Worm (Caenorhabditis elegans) whole organism, L3 larva: ENCODE data around the gene ribo-1.

Source experiments
- R02D3.7 ChIP-seq: fragments of 150-350 bp; optimal IDR thresholded peaks from 2 replicates; lab custom pipeline; 2014; ENCODE audit warnings: missing biosample characterization, missing genetic modification characterization
- aly-2 ChIP-seq: fragments of 150-350 bp; optimal IDR thresholded peaks from 2 replicates; lab custom pipeline; 2014; ENCODE audit warnings: missing biosample characterization, missing genetic modification characterization
- ama-1 ChIP-seq: fragments of 150-350 bp; optimal IDR thresholded peaks from 2 replicates; lab custom pipeline; 2018
- ceh-16 ChIP-seq: sonication (generic microtip); optimal IDR thresholded peaks from 2 replicates; lab custom pipeline; 2017; ENCODE audit warnings: missing biosample characterization, missing genetic modification characterization
- ceh-28 ChIP-seq: fragments of 150-350 bp; optimal IDR thresholded peaks from 2 replicates; lab custom pipeline; 2014; ENCODE audit warnings: missing biosample characterization, missing genetic modification reagents, missing genetic modification characterization
- ceh-82 ChIP-seq: fragments of 150-350 bp; optimal IDR thresholded peaks from 2 replicates; lab custom pipeline; 2014; ENCODE audit warnings: missing biosample characterization, missing genetic modification characterization
- daf-12 ChIP-seq: fragments of 150-350 bp; optimal IDR thresholded peaks from 2 replicates; lab custom pipeline; 2014; ENCODE audit warnings: missing biosample characterization, missing genetic modification reagents, missing genetic modification characterization
- egl-27 ChIP-seq: sonication (generic microtip); optimal IDR thresholded peaks from 4 replicates; lab custom pipeline; 2017; ENCODE audit warnings: missing biosample characterization, missing genetic modification reagents, missing genetic modification characterization
- egl-5 ChIP-seq: fragments of 150-350 bp; optimal IDR thresholded peaks from 2 replicates; lab custom pipeline; 2017; ENCODE audit warnings: missing biosample characterization, missing genetic modification reagents, missing genetic modification characterization, inconsistent platforms
- elt-1 ChIP-seq: fragments of 150-350 bp; optimal IDR thresholded peaks from 2 replicates; lab custom pipeline; 2014; ENCODE audit warnings: missing biosample characterization, missing genetic modification characterization
- elt-2 ChIP-seq: sonication (generic microtip); optimal IDR thresholded peaks from 2 replicates; lab custom pipeline; 2016; ENCODE audit warnings: missing genetic modification reagents, mild to moderate bottlenecking, missing genetic modification characterization, missing compliant biosample characterization
- eor-1 ChIP-seq, 2 experiments: fragments of 150-350 bp; optimal IDR thresholded peaks; 2 replicates each; lab custom pipeline; 2014 to 2018; ENCODE audit warnings: missing biosample characterization in 2 of 2, missing genetic modification characterization in 2 of 2
- fkh-10 ChIP-seq: sonication (generic microtip); optimal IDR thresholded peaks from 2 replicates; lab custom pipeline; 2017; ENCODE audit warnings: missing biosample characterization, missing genetic modification reagents, missing genetic modification characterization
- fkh-2 ChIP-seq: fragments of 150-350 bp; optimal IDR thresholded peaks from 2 replicates; lab custom pipeline; 2014; ENCODE audit warnings: missing biosample characterization, missing genetic modification reagents, missing genetic modification characterization
- fos-1 ChIP-seq: fragments of 150-350 bp; optimal IDR thresholded peaks from 2 replicates; lab custom pipeline; 2014; ENCODE audit warnings: missing biosample characterization, missing genetic modification characterization
- hmg-11 ChIP-seq: sonication (generic microtip); optimal IDR thresholded peaks from 2 replicates; lab custom pipeline; 2016; ENCODE audit warnings: missing genetic modification characterization, missing compliant biosample characterization
- jun-1 ChIP-seq: fragments of 150-350 bp; optimal IDR thresholded peaks from 2 replicates; lab custom pipeline; 2014; ENCODE audit warnings: missing biosample characterization, missing genetic modification reagents, missing genetic modification characterization
- lin-39 ChIP-seq: fragments of 150-350 bp; optimal IDR thresholded peaks from 2 replicates; lab custom pipeline; 2018; ENCODE audit warnings: missing biosample characterization, missing genetic modification reagents, missing genetic modification characterization
- lsy-12 ChIP-seq: sonication (generic microtip); optimal IDR thresholded peaks from 2 replicates; lab custom pipeline; 2016; ENCODE audit warnings: mild to moderate bottlenecking, missing genetic modification characterization, missing compliant biosample characterization
- mdl-1 ChIP-seq: fragments of 150-350 bp; optimal IDR thresholded peaks from 2 replicates; lab custom pipeline; 2014; ENCODE audit warnings: missing biosample characterization, missing genetic modification characterization
- nhr-11 ChIP-seq: fragments of 150-350 bp; optimal IDR thresholded peaks from 2 replicates; lab custom pipeline; 2014; ENCODE audit warnings: missing biosample characterization, missing genetic modification characterization
- nhr-23 ChIP-seq: fragments of 150-350 bp; optimal IDR thresholded peaks from 2 replicates; lab custom pipeline; 2014; ENCODE audit warnings: missing biosample characterization, missing genetic modification reagents, missing genetic modification characterization
- nhr-237 ChIP-seq: fragments of 150-350 bp; optimal IDR thresholded peaks from 2 replicates; lab custom pipeline; 2014; ENCODE audit warnings: missing biosample characterization, missing genetic modification characterization
- nhr-25 ChIP-seq: sonication (generic microtip); optimal IDR thresholded peaks from 2 replicates; lab custom pipeline; 2017; ENCODE audit warnings: missing biosample characterization, missing genetic modification characterization
- nhr-28 ChIP-seq: fragments of 150-350 bp; optimal IDR thresholded peaks from 2 replicates; lab custom pipeline; 2014; ENCODE audit warnings: missing biosample characterization, missing genetic modification characterization
- nhr-43 ChIP-seq: sonication (generic microtip); optimal IDR thresholded peaks from 2 replicates; lab custom pipeline; 2016; ENCODE audit warnings: mild to moderate bottlenecking, missing genetic modification characterization, missing compliant biosample characterization; ENCODE audit not compliant: poor library complexity, severe bottlenecking
- nhr-76 ChIP-seq: fragments of 150-350 bp; sonication (generic microtip); optimal IDR thresholded peaks from 5 replicates; lab custom pipeline; 2014; ENCODE audit warnings: missing biosample characterization, missing genetic modification characterization
- nhr-77 ChIP-seq: fragments of 150-350 bp; optimal IDR thresholded peaks from 2 replicates; lab custom pipeline; 2014; ENCODE audit warnings: missing biosample characterization, missing genetic modification characterization
- pha-4 ChIP-seq: fragments of 150-350 bp; optimal IDR thresholded peaks from 2 replicates; lab custom pipeline; 2014; ENCODE audit warnings: missing biosample characterization, missing genetic modification reagents, missing genetic modification characterization
- pqm-1 ChIP-seq: fragments of 150-350 bp; optimal IDR thresholded peaks from 2 replicates; lab custom pipeline; 2017; ENCODE audit warnings: missing biosample characterization, missing genetic modification characterization, inconsistent platforms
- sea-2 ChIP-seq: fragments of 150-350 bp; sonication (generic microtip); optimal IDR thresholded peaks from 4 replicates; lab custom pipeline; 2014; ENCODE audit warnings: missing biosample characterization, missing genetic modification reagents, missing genetic modification characterization
- tbx-2 ChIP-seq: sonication (generic microtip); optimal IDR thresholded peaks from 2 replicates; lab custom pipeline; 2016; ENCODE audit warnings: mild to moderate bottlenecking, missing genetic modification characterization, missing compliant biosample characterization
- unc-39 ChIP-seq: sonication (generic microtip); optimal IDR thresholded peaks from 4 replicates; lab custom pipeline; 2017; ENCODE audit warnings: missing biosample characterization, missing genetic modification characterization
- unc-62 ChIP-seq: fragments of 150-350 bp; sonication (generic microtip); optimal IDR thresholded peaks from 4 replicates; lab custom pipeline; 2014; ENCODE audit warnings: missing biosample characterization, missing genetic modification reagents, missing genetic modification characterization
- zag-1 ChIP-seq: fragments of 150-350 bp; optimal IDR thresholded peaks from 2 replicates; lab custom pipeline; 2014; ENCODE audit warnings: missing biosample characterization, missing genetic modification characterization
- ztf-11 ChIP-seq: fragments of 150-350 bp; optimal IDR thresholded peaks from 2 replicates; lab custom pipeline; 2014; ENCODE audit warnings: missing biosample characterization, missing genetic modification characterization
- ztf-4 ChIP-seq: fragments of 150-350 bp; optimal IDR thresholded peaks from 2 replicates; lab custom pipeline; 2014; ENCODE audit warnings: missing biosample characterization, missing genetic modification characterization

ribo-1 gene

ce11 chrIV:6904606-6905005 lies 5.9 kb upstream of the ribo-1 start:
- TF ChIP-seq hmg-11 (no peak), ceh-28 (no peak), unc-39 (tag; lab: Kevin White, UChicago) (no peak), pqm-1 (tag; lab: Kevin White, UChicago) (no peak), nhr-77 (no peak), nhr-23 (tag; lab: Kevin White, UChicago) (no peak), ztf-11 (tag; lab: Kevin White, UChicago) (no peak), nhr-28 (tag; lab: Kevin White, UChicago) (no peak), jun-1 (tag; lab: Kevin White, UChicago) (no peak), ceh-82 (tag; lab: Kevin White, UChicago) (no peak), R02D3.7 (tag; lab: Kevin White, UChicago) (no peak), tbx-2 (no peak), nhr-237 (no peak), ztf-4 (tag; lab: Kevin White, UChicago) (no peak), aly-2 (no peak), nhr-11 (tag; lab: Kevin White, UChicago) (no peak), fos-1 (tag; lab: Kevin White, UChicago) (no peak)

ce11 chrIV:6905428-6905827 lies 5.1 kb upstream of the ribo-1 start:
- TF ChIP-seq lsy-12 (tag; lab: Kevin White, UChicago) (no peak), elt-1 (tag; lab: Kevin White, UChicago) (no peak), ztf-11 (tag; lab: Kevin White, UChicago) (no peak), tbx-2 (no peak), nhr-77 (no peak), nhr-23 (tag; lab: Kevin White, UChicago) (no peak), nhr-28 (tag; lab: Kevin White, UChicago) (no peak), ceh-28 (no peak), R02D3.7 (tag; lab: Kevin White, UChicago) (no peak), ztf-4 (tag; lab: Kevin White, UChicago) (no peak), egl-27 (no peak)

- TF ChIP-seq ceh-28 (peak; percentile 11), nhr-76 (tag; lab: Kevin White, UChicago) (no peak), aly-2 (peak; percentile 48), elt-2 (no peak), ceh-16 (tag; lab: Kevin White, UChicago) (no peak), mdl-1 (no peak), zag-1 (tag; lab: Kevin White, UChicago) (no peak)
Measured at ce11 chrIV:6905947-6906489, 4.5 kb upstream of the ribo-1 start, which contains the start of the genes T22D1.17 and T22D1.8. Gene T22D1.17, plus strand, starts transcription at chrIV:6905997. Gene T22D1.8, minus strand, starts transcription at chrIV:6906348.

- TF ChIP-seq lsy-12 (tag; lab: Kevin White, UChicago): no peak
- no peak for TF ChIP-seq egl-5 (tag; lab: Kevin White, UChicago)
- TF ChIP-seq nhr-25 (tag; lab: Kevin White, UChicago): no peak
- TF ChIP-seq ceh-82 (tag; lab: Kevin White, UChicago): no peak
- TF ChIP-seq ama-1 (lab: Kevin White, UChicago): no peak
- TF ChIP-seq nhr-28 (tag; lab: Kevin White, UChicago): no peak
- TF ChIP-seq fkh-2 (tag; lab: Kevin White, UChicago): no peak
- TF ChIP-seq pha-4 (tag; lab: Kevin White, UChicago): no peak
- TF ChIP-seq nhr-76 (tag; lab: Kevin White, UChicago): no peak
- TF ChIP-seq daf-12 (tag; lab: Kevin White, UChicago): no peak
- TF ChIP-seq fkh-10: no peak
- TF ChIP-seq eor-1 (tag; optimal IDR thresholded peaks at IDR 0.05; lab: Kevin White, UChicago): no peak
- no peak for TF ChIP-seq ztf-11 (tag; lab: Kevin White, UChicago)
- no peak for TF ChIP-seq sea-2 (GFP tag; lab: Kevin White, UChicago)
- no peak for TF ChIP-seq nhr-43 (tag; lab: Kevin White, UChicago)
- no peak for TF ChIP-seq unc-62 (GFP tag; lab: Kevin White, UChicago)
- TF ChIP-seq hmg-11: no peak
- no peak for TF ChIP-seq lin-39 (tag; lab: Kevin White, UChicago)
- TF ChIP-seq, all 47 proteins: peak for 0
Measured at ce11 chrIV:6907487-6907886, 3.0 kb upstream of the ribo-1 start.
